Worm (Caenorhabditis elegans) whole organism, dauer: ENCODE results near the gene ncap-1.

Source experiments
- unc-62 ChIP-seq: sonication (generic microtip); optimal IDR thresholded peaks from 2 replicates; lab custom pipeline; 2017; ENCODE audit warnings: missing biosample characterization, missing genetic modification reagents, missing genetic modification characterization

Gene ncap-1

DNA sequence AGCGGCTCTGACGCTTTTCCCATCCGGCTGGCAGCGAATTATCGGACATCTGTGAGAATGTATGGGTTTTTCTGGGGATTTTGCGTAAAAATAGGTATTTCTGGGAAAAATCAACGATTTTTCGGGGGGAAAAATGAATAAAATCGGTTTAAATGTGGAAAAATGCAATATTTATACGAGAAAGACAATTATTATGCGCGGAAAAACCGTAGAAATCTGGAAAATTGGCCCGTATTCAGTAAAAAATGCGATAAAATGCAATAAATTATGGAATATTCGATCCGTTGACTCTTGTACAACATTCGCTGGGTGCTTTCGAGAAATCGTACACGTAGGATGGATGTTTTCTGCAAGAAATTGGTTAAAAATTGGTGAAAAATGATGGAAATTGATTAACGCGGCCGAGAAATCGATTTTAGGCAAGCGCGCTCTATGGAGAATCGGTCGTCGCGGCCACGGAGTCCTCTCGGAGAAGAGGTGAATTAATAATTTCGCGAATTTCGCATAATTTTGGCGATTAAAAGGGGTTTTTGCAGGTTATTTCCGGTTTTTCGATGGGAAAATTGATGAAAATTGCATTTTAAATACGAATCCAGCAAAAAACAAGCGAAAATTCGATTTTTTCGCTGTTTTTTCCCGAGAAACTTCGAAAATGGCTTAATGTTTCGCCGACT, 30.0 kb downstream of the ncap-1 start, which contains the start of gene pinn-1:
TSS of gene pinn-1 (minus strand) at position 51 of the 674 bp plus-strand sequence.
- TF ChIP-seq unc-62 (GFP tag; lab: Kevin White, UChicago): no peak

DNA sequence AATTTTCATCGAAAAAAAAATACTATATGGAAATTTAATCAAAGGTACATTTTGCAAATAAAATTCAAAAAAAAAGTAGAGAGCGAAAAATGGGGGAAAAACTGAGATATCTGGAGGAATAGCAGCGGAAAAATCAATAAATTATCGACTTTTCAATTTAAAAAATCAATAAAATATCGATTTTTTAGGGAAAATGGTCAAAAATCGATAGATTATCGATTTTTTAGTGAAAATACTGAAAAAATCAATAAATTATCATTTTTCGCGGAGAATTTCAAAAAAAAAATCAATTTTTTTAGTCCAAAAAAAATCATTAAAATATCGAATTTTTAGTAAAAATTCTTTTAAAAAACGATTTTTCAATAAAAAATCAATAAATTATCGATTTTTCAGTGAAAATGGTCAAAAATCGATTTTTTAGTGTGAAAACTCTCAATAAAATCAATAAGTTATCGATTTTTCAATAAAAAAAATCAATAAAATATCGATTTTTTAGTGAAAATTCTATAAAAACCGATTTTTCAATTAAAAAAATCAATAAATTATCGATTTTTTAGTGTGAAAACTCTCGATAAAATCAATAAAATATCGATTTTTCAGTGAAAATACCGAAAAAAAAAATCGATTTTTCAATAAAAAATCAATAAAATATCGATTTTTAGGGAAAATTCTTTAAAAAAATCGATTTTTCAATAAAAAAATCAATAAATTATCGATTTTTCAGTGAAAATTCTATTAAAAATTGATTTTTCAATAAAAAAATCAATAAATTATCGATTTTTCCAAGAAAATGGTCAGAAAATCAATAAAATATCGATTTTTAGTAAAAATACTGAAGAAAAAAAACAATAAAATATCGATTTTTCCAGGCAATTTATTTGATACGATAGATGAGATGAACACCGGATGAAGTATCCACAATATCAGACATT, 33.3 kb downstream of the ncap-1 start:
- no peak for TF ChIP-seq unc-62 (GFP tag; lab: Kevin White, UChicago)

DNA sequence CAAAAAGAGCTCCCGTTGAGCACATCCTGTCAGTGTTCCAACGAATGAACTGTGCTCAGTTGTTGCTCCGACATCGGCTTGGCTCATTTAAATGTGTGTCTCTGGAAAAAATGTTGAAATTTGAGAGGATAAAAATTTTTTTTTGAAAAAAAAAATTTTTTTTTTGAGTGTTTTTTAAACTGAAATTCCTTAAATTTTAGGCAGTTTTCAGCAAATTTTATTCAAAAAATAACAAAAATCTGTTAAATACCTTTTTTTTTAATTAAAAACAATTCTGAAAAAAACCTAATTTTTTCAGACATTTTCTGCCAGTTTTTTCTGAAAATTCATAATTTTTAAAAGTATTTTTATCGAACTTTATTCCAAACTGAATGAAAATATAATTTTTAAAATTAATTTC, 34.3 kb downstream of the ncap-1 start, which contains the start of gene pigw-1:
TSS of gene pigw-1 (minus strand) at position 101 of the 400 bp plus-strand sequence.
- no peak for TF ChIP-seq unc-62 (GFP tag; lab: Kevin White, UChicago)

DNA sequence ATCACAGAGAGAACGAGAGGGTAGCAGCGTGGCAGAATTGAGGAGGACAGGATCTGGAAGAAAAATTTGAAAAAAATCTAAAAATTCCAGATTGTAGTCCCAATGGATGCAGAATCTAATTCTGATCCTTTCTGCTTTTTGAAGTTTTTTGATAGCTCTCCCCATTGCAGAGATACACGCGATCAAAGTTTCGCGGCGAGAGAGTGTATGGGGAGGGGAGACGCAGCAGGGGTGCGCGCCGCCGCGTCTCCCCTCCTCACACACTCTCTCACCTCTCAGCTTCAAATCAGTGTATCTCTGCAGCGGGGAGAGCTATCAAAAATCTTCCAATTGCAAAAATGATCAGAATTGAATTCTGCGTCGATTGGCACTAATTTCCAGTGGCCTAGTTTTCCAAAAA, 38.0 kb downstream of the ncap-1 start:
- TF ChIP-seq unc-62 (GFP tag; lab: Kevin White, UChicago): no peak

DNA sequence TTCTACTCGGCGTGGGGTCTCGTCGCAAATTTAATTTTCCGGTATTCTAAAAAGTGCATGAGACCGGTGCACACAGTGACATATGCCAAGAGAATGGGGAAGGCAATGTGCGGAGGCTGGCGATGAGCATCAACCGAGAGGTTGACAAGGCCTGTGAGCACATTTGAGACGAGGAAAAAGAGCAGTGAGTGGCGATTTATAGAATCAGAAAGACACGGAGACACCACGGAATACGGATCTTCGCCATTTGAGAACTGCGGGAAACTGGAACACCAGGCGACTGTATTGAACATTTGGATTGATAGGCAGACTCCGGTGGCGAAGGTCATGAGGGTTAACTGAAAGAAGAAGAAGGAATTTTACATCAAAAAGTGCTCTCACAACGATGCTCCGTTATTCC, 40.2 kb downstream of the ncap-1 start:
- no peak for TF ChIP-seq unc-62 (GFP tag; lab: Kevin White, UChicago)

DNA sequence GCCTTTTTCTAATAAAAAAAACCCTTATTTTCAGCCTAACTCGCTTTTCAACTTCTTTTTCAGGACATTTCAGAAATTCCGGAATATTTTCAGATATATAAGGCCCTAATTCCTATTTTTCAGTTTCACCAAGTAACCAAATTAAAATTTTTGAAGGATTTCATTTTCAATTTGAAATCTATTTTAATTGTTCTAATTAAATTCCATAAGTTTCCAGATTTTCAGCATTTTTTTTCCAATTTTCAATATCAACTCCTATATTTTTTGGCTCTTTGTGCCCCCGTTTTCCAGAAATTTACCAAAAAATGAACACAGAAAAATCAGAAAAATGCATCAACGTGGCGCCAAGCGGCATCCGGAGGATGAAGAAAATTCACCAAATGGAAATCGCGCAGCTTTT, 44.3 kb downstream of the ncap-1 start, which contains the start of gene Y110A2AL.1:
TSS of gene Y110A2AL.1 (plus strand) at position 301 of the 400 bp plus-strand sequence.
- no peak for TF ChIP-seq unc-62 (GFP tag; lab: Kevin White, UChicago)

DNA sequence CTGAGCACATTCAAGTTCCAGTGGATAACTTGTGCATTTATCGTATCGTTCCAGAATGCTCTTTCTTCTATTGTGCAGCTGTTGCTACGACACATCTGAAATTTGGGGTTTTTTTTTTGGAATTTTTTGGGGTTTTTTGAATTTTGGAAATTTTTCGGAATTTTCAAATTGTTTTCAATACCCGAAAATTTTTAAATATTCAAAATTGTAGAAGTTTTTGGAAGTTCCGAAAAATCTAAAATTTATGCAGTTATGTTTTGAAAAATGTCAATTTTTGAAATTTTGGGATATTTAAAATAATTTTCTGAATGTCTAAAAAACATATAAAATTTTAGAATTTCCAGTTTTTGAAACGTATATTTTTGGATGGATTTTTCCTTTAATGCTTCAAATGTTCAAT, 47.3 kb downstream of the ncap-1 start, which contains the start of gene Y110A2AL.10:
TSS of gene Y110A2AL.10 (minus strand) at position 101 of the 400 bp plus-strand sequence.
- TF ChIP-seq unc-62 (GFP tag; lab: Kevin White, UChicago): no peak

DNA sequence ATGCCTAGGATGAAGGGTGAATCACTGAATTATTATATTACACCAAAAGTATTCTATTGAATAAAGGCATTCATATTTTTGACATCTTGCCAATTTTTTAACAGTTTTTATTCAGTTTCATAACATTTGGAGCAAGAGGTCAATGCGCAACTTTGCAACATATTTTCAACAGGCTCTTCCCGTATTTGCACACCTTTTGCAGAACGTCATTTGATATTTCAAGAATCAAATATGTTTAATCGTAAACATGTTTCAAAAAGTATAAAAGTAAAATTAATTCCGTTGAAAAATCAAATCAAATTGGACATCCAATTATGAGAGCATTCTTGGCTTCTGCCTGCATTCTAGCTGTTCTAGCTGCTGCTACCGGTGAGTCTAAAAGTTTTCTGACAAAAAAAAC, 51.4 kb downstream of the ncap-1 start, which contains the start of gene Y110A2AL.2:
TSS of gene Y110A2AL.2 (plus strand) at position 301 of the 400 bp plus-strand sequence.
- TF ChIP-seq unc-62 (GFP tag; lab: Kevin White, UChicago): no peak

DNA sequence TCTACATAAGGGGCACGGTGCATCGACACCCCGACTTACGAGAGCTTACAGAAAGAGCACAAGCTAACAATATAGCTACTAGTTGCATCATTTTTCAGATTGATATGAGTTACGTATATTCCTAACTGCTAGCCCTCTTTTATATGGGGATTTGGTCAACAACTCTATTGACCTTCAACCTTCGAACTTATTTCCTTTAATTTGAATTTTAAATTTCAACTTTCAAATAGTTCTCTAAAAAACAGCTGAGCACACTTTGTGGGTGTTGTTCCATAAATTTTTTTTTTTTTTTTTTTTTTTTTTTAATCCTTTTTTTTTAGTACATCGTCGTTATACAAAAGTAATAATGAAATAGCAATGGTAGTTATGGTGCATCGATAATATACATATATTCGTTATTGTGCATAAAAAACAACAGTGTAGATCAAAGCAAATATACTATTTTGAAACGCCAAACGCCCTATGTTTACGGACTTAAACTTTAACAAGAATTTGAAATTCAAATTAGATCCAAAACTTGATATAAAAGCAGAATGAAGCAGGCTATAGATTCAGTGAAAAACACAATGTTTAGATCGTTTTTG, 52.5 kb downstream of the ncap-1 start, which contains the start of the genes Y110A2AL.9 and Y110A2AL.3:
TSS of gene Y110A2AL.9 (minus strand) at position 101 of the 584 bp plus-strand sequence.
TSS of gene Y110A2AL.3 (plus strand) at position 534 of the 584 bp plus-strand sequence.
- no peak for TF ChIP-seq unc-62 (GFP tag; lab: Kevin White, UChicago)

DNA sequence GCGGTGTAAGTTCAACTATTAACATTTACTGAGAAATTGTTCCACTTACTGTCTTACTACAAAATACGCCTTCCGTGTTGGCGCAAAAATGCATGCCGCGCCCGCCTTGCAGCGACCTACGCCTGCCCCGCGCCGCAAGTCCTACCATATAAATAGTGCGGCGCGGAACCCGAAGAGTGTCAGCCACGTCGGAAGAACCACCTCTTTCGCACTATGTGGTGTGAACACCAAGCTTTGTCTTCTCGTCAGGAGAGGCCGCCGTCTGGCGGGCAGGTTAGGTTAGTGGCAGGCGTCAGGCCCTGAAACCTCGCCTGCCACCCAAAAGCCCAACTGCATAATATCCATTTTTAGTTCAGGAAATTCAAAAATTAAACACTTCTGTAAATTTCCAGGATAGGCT, 53.8 kb downstream of the ncap-1 start:
- TF ChIP-seq unc-62 (GFP tag; lab: Kevin White, UChicago): no peak

DNA sequence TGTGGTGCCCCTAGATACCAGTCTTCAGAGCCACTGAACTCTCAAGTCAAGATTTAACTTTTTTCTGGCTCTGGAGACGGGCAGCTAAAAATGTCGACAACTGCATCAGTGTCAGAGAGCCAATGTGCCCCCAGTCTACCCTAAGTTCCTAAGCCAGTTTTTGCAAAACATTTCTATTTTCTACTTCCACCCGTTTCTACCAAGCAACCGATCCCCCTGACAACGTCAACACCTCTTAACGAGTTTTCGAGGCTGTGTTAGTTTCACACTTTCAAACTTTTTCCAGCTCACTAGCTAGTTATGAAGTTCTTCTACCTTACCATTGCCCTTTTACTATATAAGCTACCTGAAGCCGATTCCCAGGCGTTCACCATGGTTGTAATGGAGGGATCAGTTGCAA, 54.9 kb downstream of the ncap-1 start, which contains the start of gene Y110A2AL.5:
TSS of gene Y110A2AL.5 (plus strand) at position 301 of the 400 bp plus-strand sequence.
- TF ChIP-seq unc-62 (GFP tag; lab: Kevin White, UChicago): no peak
